Worm (Caenorhabditis elegans) whole organism, L2 larva: ENCODE results near the gene C28H8.3.

Experiments
- Y55F3AM.14 ChIP-seq: fragments of 200-800 bp; sonication (Bioruptor generic); optimal IDR thresholded peaks from 2 replicates; lab custom pipeline; 2018; ENCODE audit warnings: mild to moderate bottlenecking, missing genetic modification characterization, missing compliant biosample characterization
- ceh-82 ChIP-seq: fragments of 150-350 bp; optimal IDR thresholded peaks from 2 replicates; lab custom pipeline; 2014; ENCODE audit warnings: missing biosample characterization, missing genetic modification characterization
- egl-27 ChIP-seq: sonication (generic microtip); optimal IDR thresholded peaks from 3 replicates; lab custom pipeline; 2017; ENCODE audit warnings: missing biosample characterization, missing genetic modification reagents, missing genetic modification characterization
- lin-13 ChIP-seq: fragments of 150-350 bp; optimal IDR thresholded peaks from 2 replicates; lab custom pipeline; 2014; ENCODE audit warnings: missing biosample characterization, missing genetic modification reagents, missing genetic modification characterization
- nhr-77 ChIP-seq: fragments of 150-350 bp; optimal IDR thresholded peaks from 2 replicates; lab custom pipeline; 2014; ENCODE audit warnings: missing biosample characterization, missing genetic modification characterization
- snpc-4 ChIP-seq: fragments of 150-350 bp; optimal IDR thresholded peaks from 2 replicates; lab custom pipeline; 2014; ENCODE audit warnings: missing biosample characterization, missing genetic modification characterization
- unc-62 ChIP-seq: fragments of 150-350 bp; optimal IDR thresholded peaks from 2 replicates; lab custom pipeline; 2014; ENCODE audit warnings: missing biosample characterization, missing genetic modification reagents, missing genetic modification characterization

DNA sequence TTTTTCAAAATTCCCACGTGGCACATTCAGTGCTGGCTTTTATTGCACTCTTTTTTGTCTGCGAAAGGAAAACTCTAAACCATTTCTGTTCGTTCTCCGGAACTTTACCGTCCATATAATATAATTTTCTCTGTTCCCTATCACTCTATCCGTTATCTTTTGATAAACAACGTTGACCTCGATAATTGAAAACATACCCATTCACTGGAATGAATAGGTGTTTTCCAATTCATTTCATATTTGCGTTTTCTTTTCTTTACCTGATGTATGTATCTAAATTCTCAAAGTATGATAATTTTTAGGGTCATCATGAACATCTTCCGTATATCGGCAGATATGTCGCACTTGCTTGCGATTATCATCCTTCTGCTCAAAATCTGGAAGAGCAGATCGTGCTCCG is 1.8 kb upstream of the C28H8.3 start, which contains the start of gene erd-2.2:
- no peak for TF ChIP-seq unc-62 (GFP tag; lab: Kevin White, UChicago)
- no peak for TF ChIP-seq lin-13 (GFP tag; lab: Kevin White, UChicago)
- no peak for TF ChIP-seq nhr-77 (tag; lab: Kevin White, UChicago)
- TF ChIP-seq egl-27: no peak
- TF ChIP-seq Y55F3AM.14 (GFP tag; lab: Kevin White, UChicago): no peak
- TF ChIP-seq snpc-4 (tag; lab: Kevin White, UChicago): no peak
- TF ChIP-seq ceh-82 (tag; lab: Kevin White, UChicago): no peak
